Fruit fly (Drosophila melanogaster): ENCODE results near the gene CG15465.

The CG15465 gene

dm6 chrX:5083647-5084096 is 1.9 kb upstream of the CG15465 start (continued):
- TF ChIP-seq CG7372 (GFP tag; IDR thresholded peaks at IDR 0.05) (peak; percentile 94), wek (GFP tag; optimal IDR thresholded peaks at IDR 0.05) (peak; percentile 66), az2 (GFP tag; optimal IDR thresholded peaks at IDR 0.05) (peak; percentile 93), Sin3A (optimal IDR thresholded peaks at IDR 0.05) (no peak), Drgx (GFP tag; IDR thresholded peaks at IDR 0.05) (peak; percentile 98), grn (GFP tag; optimal IDR thresholded peaks at IDR 0.05) (peak; percentile 73), Mrtf (GFP tag; IDR thresholded peaks at IDR 0.05) (peak; percentile 95), CG18599 (GFP tag; optimal IDR thresholded peaks at IDR 0.05) (peak; percentile 98), sna (GFP tag; IDR thresholded peaks at IDR 0.05; ENCODE audit: partially characterized antibody) (no peak), CG9609 (GFP tag; optimal IDR thresholded peaks at IDR 0.05) (peak; percentile 89), Doc2 (GFP tag; IDR thresholded peaks at IDR 0.05) (peak; percentile 88), CG8089 (GFP tag; optimal IDR thresholded peaks at IDR 0.05) (peak; percentile 90), CG13894 (tag; optimal IDR thresholded peaks at IDR 0.05) (peak; percentile 88), CG6765 (GFP tag; optimal IDR thresholded peaks at IDR 0.05) (peak; percentile 90), yki (optimal IDR thresholded peaks at IDR 0.05) (no peak), croc (GFP tag; conservative IDR thresholded peaks at IDR 0.05) (peak; percentile 93), tio (GFP tag; optimal IDR thresholded peaks at IDR 0.05) (peak; percentile 84), CG14014 (GFP tag; IDR thresholded peaks at IDR 0.05) (peak; percentile 97), mam (GFP tag; optimal IDR thresholded peaks at IDR 0.05) (peak; percentile 95), Hsf (GFP tag; optimal IDR thresholded peaks at IDR 0.05) (peak; percentile 92), run (tag; optimal IDR thresholded peaks at IDR 0.05) (peak; percentile 78), MTF-1 (GFP tag; optimal IDR thresholded peaks at IDR 0.05; ENCODE audit: borderline replicate concordance) (peak; percentile 83), H2.0 (GFP tag; IDR thresholded peaks at IDR 0.05) (peak; percentile 96), ATbp (GFP tag; optimal IDR thresholded peaks at IDR 0.05) (peak; percentile 95), zfh1 (GFP tag; IDR thresholded peaks at IDR 0.05) (peak; percentile 98), nerfin-2 (GFP tag; IDR thresholded peaks at IDR 0.05; ENCODE audit: partially characterized antibody) (peak; percentile 74), CG1832 (GFP tag; optimal IDR thresholded peaks at IDR 0.05) (peak; percentile 89), Trl (optimal IDR thresholded peaks at IDR 0.05) (peak in 1 of 2 experiments; percentile 15), Trl (GFP tag; optimal IDR thresholded peaks at IDR 0.05) (peak; percentile 96), CG9876 (GFP tag; optimal IDR thresholded peaks at IDR 0.05) (peak; percentile 78), HmgD (GFP tag; optimal IDR thresholded peaks at IDR 0.05) (peak; percentile 88), CG5245 (GFP tag; optimal IDR thresholded peaks at IDR 0.05) (peak; percentile 93), CG14965 (GFP tag; optimal IDR thresholded peaks at IDR 0.05; ENCODE audit: borderline replicate concordance) (peak; percentile 68), CG11695 (GFP tag; IDR thresholded peaks at IDR 0.05) (peak; percentile 96), gt (GFP tag; IDR thresholded peaks at IDR 0.05) (peak; percentile 90), Vsx1 (GFP tag; optimal IDR thresholded peaks at IDR 0.05) (peak; percentile 90), pum (GFP tag; optimal IDR thresholded peaks at IDR 0.05) (peak; percentile 93), esg (GFP tag; conservative IDR thresholded peaks at IDR 0.05) (peak; percentile 95), kay (GFP tag; optimal IDR thresholded peaks at IDR 0.05) (peak; percentile 85), CG6175 (GFP tag; IDR thresholded peaks at IDR 0.05) (peak; percentile 94), Hr51 (GFP tag; optimal IDR thresholded peaks at IDR 0.05) (peak; percentile 89 to 94), Blimp-1 (GFP tag; optimal IDR thresholded peaks at IDR 0.05) (peak; percentile 84), CG10462 (GFP tag; optimal IDR thresholded peaks at IDR 0.05) (peak; percentile 88), Med (GFP tag) (peak; percentile 99), CG11085 (GFP tag; IDR thresholded peaks at IDR 0.05) (peak; percentile 91), Poxn (GFP tag; IDR thresholded peaks at IDR 0.05) (peak; percentile 81), dmrt99B (tag; optimal IDR thresholded peaks at IDR 0.05) (peak; percentile 92), eyg (GFP tag; optimal IDR thresholded peaks at IDR 0.05) (peak; percentile 82), Aef1 (GFP tag; IDR thresholded peaks at IDR 0.05) (peak; percentile 97), CG8290 (GFP tag; optimal IDR thresholded peaks at IDR 0.05) (peak; percentile 77), CG8290 (tag; optimal IDR thresholded peaks at IDR 0.05) (peak; percentile 65 to 98), Camta (GFP tag; optimal IDR thresholded peaks at IDR 0.05) (peak; percentile 94)
